Worm (Caenorhabditis elegans) whole organism, young adult: ENCODE results near the gene C49C8.1.

ENCODE experiments used
- C17E4.6 ChIP-seq: fragments of 200-800 bp; sonication (Bioruptor generic); IDR thresholded peaks from 2 replicates; pipeline ENCODE4 v1.3.6; 2022; ENCODE audit warnings: missing genetic modification reagents, missing genetic modification characterization, missing compliant biosample characterization
- F39B2.1 ChIP-seq: fragments of 200-800 bp; sonication (Bioruptor generic); IDR thresholded peaks from 2 replicates; pipeline ENCODE4 v1.3.6; 2022; ENCODE audit warnings: missing genetic modification reagents, missing genetic modification characterization, missing compliant biosample characterization
- Y53F4B.3 ChIP-seq: fragments of 200-800 bp; sonication (Bioruptor generic); IDR thresholded peaks from 2 replicates; pipeline ENCODE4 v1.3.6; 2022; ENCODE audit warnings: missing genetic modification reagents, missing genetic modification characterization, missing compliant biosample characterization

DNA sequence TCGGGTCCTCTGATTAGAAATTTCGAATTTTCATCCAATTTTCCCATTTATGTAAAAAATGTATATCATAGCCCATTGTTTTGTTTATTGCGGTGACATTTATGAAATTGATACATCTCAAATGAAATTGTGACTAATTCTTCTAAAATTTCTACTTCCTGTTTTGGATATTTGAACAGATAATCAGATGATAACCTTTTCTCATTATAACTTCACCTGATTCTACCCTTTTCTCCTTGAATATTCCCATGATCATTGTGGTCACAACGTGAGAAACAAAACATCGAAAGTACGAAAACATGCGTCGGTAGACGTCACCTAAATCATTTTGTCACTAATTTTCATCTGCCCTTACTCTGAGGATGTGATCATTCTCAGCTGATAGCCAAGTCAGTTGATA, 24.1 kb upstream of the C49C8.1 start:
- TF ChIP-seq C17E4.6 (GFP tag; lab: Robert Waterston, UW) (no peak), Y53F4B.3 (GFP tag; lab: Robert Waterston, UW) (no peak), F39B2.1 (GFP tag; lab: Robert Waterston, UW) (no peak)
